Fruit fly (Drosophila melanogaster): ENCODE data around the gene da.

da gene

DNA sequence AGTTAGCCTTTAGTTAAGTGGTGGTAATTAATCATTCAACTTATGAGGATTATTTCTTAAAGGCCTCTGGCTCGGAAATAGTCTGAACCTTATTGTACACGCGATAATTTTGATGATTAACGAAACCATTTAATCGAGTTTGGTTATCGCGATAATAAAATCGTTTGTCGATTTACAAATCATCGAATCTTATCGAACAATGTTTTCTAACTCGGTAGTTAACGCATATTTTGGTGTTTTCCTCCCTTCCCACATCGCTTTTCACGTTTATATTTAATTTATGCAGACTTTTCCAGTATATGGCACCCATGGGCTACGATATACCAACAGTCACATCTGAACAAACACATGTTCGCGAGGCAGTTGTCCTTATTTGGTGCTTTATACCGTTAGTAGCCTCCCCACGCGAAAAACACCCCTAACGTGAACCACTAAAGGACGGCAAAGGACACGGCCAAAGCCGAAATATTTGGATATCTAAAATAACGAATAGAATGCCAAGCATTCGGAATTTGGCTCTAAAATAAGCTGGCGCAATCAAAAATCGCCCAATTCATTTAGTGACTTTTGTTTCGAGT is 43.8 kb upstream of the da start, which contains the start of gene Frmd5:
Frmd5 (plus strand) TSS at position 414 of the 578 bp plus-strand sequence.
- TF ChIP-seq Smox (GFP tag; optimal IDR thresholded peaks at IDR 0.05) (no peak), Ets21C (GFP tag; optimal IDR thresholded peaks at IDR 0.05) (no peak), cyc (GFP tag; optimal IDR thresholded peaks at IDR 0.05) (no peak), CG32006 (GFP tag; optimal IDR thresholded peaks at IDR 0.05) (no peak), Gug (GFP tag; IDR thresholded peaks at IDR 0.05) (no peak), achi (GFP tag; optimal IDR thresholded peaks at IDR 0.05) (no peak), dac (GFP tag; optimal IDR thresholded peaks at IDR 0.05) (no peak), CG4318 (GFP tag; optimal IDR thresholded peaks at IDR 0.05) (no peak), CG6276 (GFP tag; optimal IDR thresholded peaks at IDR 0.05) (no peak), CG6792 (GFP tag; optimal IDR thresholded peaks at IDR 0.05) (no peak), Ets96B (tag; optimal IDR thresholded peaks at IDR 0.05) (no peak), CG1621 (tag; optimal IDR thresholded peaks at IDR 0.05) (no peak), CG8319 (GFP tag; optimal IDR thresholded peaks at IDR 0.05) (no peak)

DNA sequence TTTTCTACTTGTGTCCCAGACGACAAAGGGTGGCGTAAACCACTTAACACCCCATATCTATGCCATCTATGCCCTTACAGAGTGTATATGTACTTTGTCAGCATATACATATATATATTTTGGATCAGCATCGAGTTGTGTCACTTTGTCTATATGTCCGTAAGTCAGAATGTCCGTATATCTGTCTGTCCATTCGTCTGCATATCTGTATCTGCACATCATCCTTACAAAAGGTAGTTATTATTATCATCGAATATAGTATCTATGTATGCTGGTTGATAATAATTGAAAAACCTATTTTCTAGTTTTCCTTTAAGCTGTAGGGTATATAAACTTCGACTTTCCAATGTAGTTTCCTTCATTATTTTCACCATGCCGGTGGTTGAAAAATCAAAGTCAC is 36.8 kb upstream of the da start:
- TF ChIP-seq CG6792 (GFP tag; optimal IDR thresholded peaks at IDR 0.05) (no peak), esn (GFP tag; optimal IDR thresholded peaks at IDR 0.05) (no peak), Hr4 (GFP tag; optimal IDR thresholded peaks at IDR 0.05) (no peak), Hr38 (GFP tag; optimal IDR thresholded peaks at IDR 0.05) (no peak), Lpt (GFP tag; optimal IDR thresholded peaks at IDR 0.05) (no peak), net (GFP tag; optimal IDR thresholded peaks at IDR 0.05) (no peak), dac (GFP tag; optimal IDR thresholded peaks at IDR 0.05) (no peak), CG11762 (GFP tag; optimal IDR thresholded peaks at IDR 0.05; ENCODE audit: insufficient read depth) (no peak), CG8632 (GFP tag; optimal IDR thresholded peaks at IDR 0.05) (no peak), cyc (GFP tag; optimal IDR thresholded peaks at IDR 0.05) (no peak), CG3032 (tag; optimal IDR thresholded peaks at IDR 0.05) (no peak), Eip78C (GFP tag) (no peak), fd59A (GFP tag; optimal IDR thresholded peaks at IDR 0.05) (no peak), svp (GFP tag) (no peak), CG6808 (GFP tag; optimal IDR thresholded peaks at IDR 0.05) (no peak), vri (GFP tag; optimal IDR thresholded peaks at IDR 0.05) (no peak), Ets21C (GFP tag; optimal IDR thresholded peaks at IDR 0.05) (no peak), Blimp-1 (GFP tag; optimal IDR thresholded peaks at IDR 0.05) (no peak), Eip75B (GFP tag; optimal IDR thresholded peaks at IDR 0.05) (no peak), CG31627 (GFP tag; optimal IDR thresholded peaks at IDR 0.05) (no peak)

DNA sequence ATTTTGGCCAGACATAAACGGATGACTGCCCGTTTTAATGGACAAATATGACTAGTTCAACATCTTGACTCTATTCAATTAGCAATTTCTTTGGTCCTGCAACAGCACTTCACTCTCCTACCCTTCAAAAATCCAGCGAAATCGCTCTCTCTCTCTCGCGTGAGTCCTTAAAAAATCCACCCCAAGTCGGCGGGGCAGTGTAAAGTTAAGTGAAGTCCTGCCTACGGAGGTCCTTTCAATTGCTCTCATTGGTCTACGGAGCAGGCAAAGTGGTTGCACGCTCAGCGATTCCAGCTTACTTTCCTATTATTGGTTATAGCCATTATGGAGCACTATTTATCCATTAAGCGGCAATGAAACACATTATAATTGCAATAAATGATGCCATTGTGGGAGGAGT is 34.0 kb upstream of the da start, which contains the start of gene CG34367:
CG34367 (minus strand) TSS at position 35 of the 400 bp plus-strand sequence.
- no peak for TF ChIP-seq eg (GFP tag; IDR thresholded peaks at IDR 0.05)
- no peak for TF ChIP-seq Lpt (GFP tag; optimal IDR thresholded peaks at IDR 0.05)
- no peak for TF ChIP-seq topi (GFP tag; optimal IDR thresholded peaks at IDR 0.05)
- no peak for TF ChIP-seq Ets96B (tag; optimal IDR thresholded peaks at IDR 0.05)
- no peak for TF ChIP-seq CG8632 (GFP tag; optimal IDR thresholded peaks at IDR 0.05)
- TF ChIP-seq lz (GFP tag; optimal IDR thresholded peaks at IDR 0.05): no peak
- TF ChIP-seq OdsH (GFP tag; optimal IDR thresholded peaks at IDR 0.05): no peak
- no peak for TF ChIP-seq CG16779 (tag; optimal IDR thresholded peaks at IDR 0.05)
- TF ChIP-seq CG34406 (GFP tag; optimal IDR thresholded peaks at IDR 0.05): no peak
- no peak for TF ChIP-seq CG15336 (GFP tag; IDR thresholded peaks at IDR 0.05)
- no peak for TF ChIP-seq cyc (GFP tag; optimal IDR thresholded peaks at IDR 0.05)
- TF ChIP-seq CG11762 (GFP tag; optimal IDR thresholded peaks at IDR 0.05; ENCODE audit: insufficient read depth): no peak
- TF ChIP-seq fd59A (GFP tag; optimal IDR thresholded peaks at IDR 0.05): no peak
- TF ChIP-seq dsx (GFP tag; optimal IDR thresholded peaks at IDR 0.05; ENCODE audit: poor library complexity, severe bottlenecking): no peak
